Fruit fly (Drosophila melanogaster) S2 (cell line): ENCODE data around the gene Art4.

ENCODE experiments used
- CG8478 ChIP-seq: fragments of >200 bp; optimal IDR thresholded peaks from 2 replicates; lab custom pipeline; 2018
- CTCF ChIP-seq, 2 experiments: fragments of >200 bp; optimal IDR thresholded peaks; 2 replicates each; lab custom pipeline; 2018

- no peak for TF ChIP-seq CG8478 (lab: Kevin White, UChicago)
- TF ChIP-seq CTCF (optimal IDR thresholded peaks at IDR 0.05; lab: Kevin White, UChicago) = no peak
These were observed 52.5 kb downstream of the Art4 start for dm6 chr3R:9933356-9933755.
